Fruit fly (Drosophila melanogaster) whole organism, embryonic: ENCODE data around the gene cd.

Experiments
- Atf-2 ChIP-seq: fragments of 200-800 bp; sonication (Bioruptor generic); optimal IDR thresholded peaks from 2 replicates; lab custom pipeline; 2016; ENCODE audit warnings: missing biosample characterization, missing genetic modification characterization
- B-H1 ChIP-seq: fragments of 200-800 bp; sonication (Bioruptor generic); IDR thresholded peaks from 3 replicates; pipeline ENCODE4 v1.3.6; 2022; ENCODE audit warnings: missing biosample characterization, missing genetic modification characterization
- CG11560 ChIP-seq: fragments of 200-800 bp; sonication (Bioruptor generic); IDR thresholded peaks from 3 replicates; pipeline ENCODE4 v1.3.6; 2022; ENCODE audit warnings: missing biosample characterization, missing genetic modification characterization
- CG12659 ChIP-seq: fragments of 200-800 bp; sonication (Bioruptor generic); optimal IDR thresholded peaks from 3 replicates; lab custom pipeline; 2017; ENCODE audit warnings: mild to moderate bottlenecking, missing biosample characterization, missing genetic modification reagents, missing genetic modification characterization
- CG13287 ChIP-seq: fragments of 200-800 bp; sonication (Bioruptor generic); IDR thresholded peaks from 2 replicates; pipeline ENCODE4 v1.3.6; 2022; ENCODE audit warnings: missing biosample characterization, missing genetic modification characterization; ENCODE audit not compliant: partially characterized antibody
- CG13296 ChIP-seq: fragments of 200-800 bp; sonication (Bioruptor generic); optimal IDR thresholded peaks from 3 replicates; lab custom pipeline; 2018; ENCODE audit warnings: missing biosample characterization, mild to moderate bottlenecking, missing genetic modification characterization
- CG14441 ChIP-seq: fragments of 200-800 bp; sonication (Bioruptor generic); IDR thresholded peaks from 2 replicates; pipeline ENCODE4 v1.3.6; 2022; ENCODE audit warnings: missing biosample characterization, missing genetic modification characterization
- CG14965 ChIP-seq: fragments of 200-800 bp; sonication (Bioruptor generic); optimal IDR thresholded peaks from 2 replicates; lab custom pipeline; 2016; ENCODE audit warnings: missing biosample characterization, missing genetic modification characterization, borderline replicate concordance
- CG16815 ChIP-seq: fragments of 200-800 bp; sonication (Bioruptor generic); optimal IDR thresholded peaks from 3 replicates; lab custom pipeline; 2017; ENCODE audit warnings: missing biosample characterization, mild to moderate bottlenecking, missing genetic modification characterization
- CG18011 ChIP-seq: fragments of 200-800 bp; sonication (Bioruptor generic); optimal IDR thresholded peaks from 2 replicates; lab custom pipeline; 2017; ENCODE audit warnings: missing biosample characterization, missing genetic modification characterization, mild to moderate bottlenecking, moderate library complexity, missing genotype
- CG1832 ChIP-seq: fragments of 200-800 bp; sonication (Bioruptor generic); optimal IDR thresholded peaks from 2 replicates; lab custom pipeline; 2017; ENCODE audit warnings: missing biosample characterization, mild to moderate bottlenecking, missing genetic modification characterization, inconsistent platforms
- CG3838 ChIP-seq: fragments of 200-800 bp; sonication (Bioruptor generic); optimal IDR thresholded peaks from 3 replicates; lab custom pipeline; 2016; ENCODE audit warnings: missing biosample characterization, missing genetic modification characterization
- CG3847 ChIP-seq: fragments of 200-800 bp; sonication (Bioruptor generic); IDR thresholded peaks from 2 replicates; pipeline ENCODE4 v1.3.6; 2022; ENCODE audit warnings: missing biosample characterization, missing genetic modification characterization
- CG5180 ChIP-seq: fragments of 200-800 bp; sonication (Bioruptor generic); optimal IDR thresholded peaks from 3 replicates; lab custom pipeline; 2017; ENCODE audit warnings: missing biosample characterization, missing genetic modification characterization, mild to moderate bottlenecking, moderate library complexity, missing genetic modification reagents
- CG7839 ChIP-seq: fragments of 200-800 bp; sonication (Bioruptor generic); optimal IDR thresholded peaks from 3 replicates; lab custom pipeline; 2018; ENCODE audit warnings: missing biosample characterization, mild to moderate bottlenecking, missing genetic modification characterization, moderate library complexity
- CG7928 ChIP-seq: fragments of 200-800 bp; sonication (Bioruptor generic); optimal IDR thresholded peaks from 2 replicates; lab custom pipeline; 2017; ENCODE audit warnings: missing biosample characterization, mild to moderate bottlenecking, missing genetic modification characterization
- CG8388 ChIP-seq: fragments of 200-800 bp; sonication (Bioruptor generic); optimal IDR thresholded peaks from 2 replicates; lab custom pipeline; 2019; ENCODE audit warnings: missing biosample characterization, mild to moderate bottlenecking, missing genetic modification characterization, moderate library complexity
- CG9932 ChIP-seq: fragments of 200-800 bp; sonication (Bioruptor generic); IDR thresholded peaks from 2 replicates; pipeline ENCODE4 v1.3.6; 2022; ENCODE audit warnings: missing biosample characterization, missing genetic modification characterization
- Deaf1 ChIP-seq: fragments of 200-800 bp; optimal IDR thresholded peaks from 3 replicates; lab custom pipeline; 2019; ENCODE audit warnings: missing biosample characterization, mild to moderate bottlenecking, missing genetic modification characterization, moderate library complexity
- Dref ChIP-seq: fragments of 200-800 bp; sonication (Bioruptor generic); IDR thresholded peaks from 2 replicates; pipeline ENCODE4 v1.3.6; 2022; ENCODE audit warnings: missing biosample characterization, missing genetic modification characterization
- HLH4C ChIP-seq: fragments of 200-800 bp; sonication (Bioruptor generic); IDR thresholded peaks from 3 replicates; pipeline ENCODE4 v1.3.6; 2022; ENCODE audit warnings: missing biosample characterization, missing genetic modification characterization; ENCODE audit not compliant: partially characterized antibody
- Hr39 ChIP-seq: fragments of >200 bp; optimal IDR thresholded peaks from 2 replicates; lab custom pipeline; 2017
- MESR4 ChIP-seq: fragments of 200-800 bp; sonication (Bioruptor generic); optimal IDR thresholded peaks from 2 replicates; lab custom pipeline; 2018; ENCODE audit warnings: missing biosample characterization, mild to moderate bottlenecking, missing genetic modification characterization, moderate library complexity
- Meics ChIP-seq: fragments of 200-800 bp; sonication (Bioruptor generic); optimal IDR thresholded peaks from 2 replicates; lab custom pipeline; 2017; ENCODE audit warnings: missing biosample characterization, mild to moderate bottlenecking, missing genetic modification characterization
- Myb ChIP-seq: fragments of 200-800 bp; sonication (Bioruptor generic); optimal IDR thresholded peaks from 2 replicates; lab custom pipeline; 2016; ENCODE audit warnings: missing biosample characterization, missing genetic modification characterization
- Neu2 ChIP-seq: fragments of 200-800 bp; sonication (Bioruptor generic); optimal IDR thresholded peaks from 3 replicates; lab custom pipeline; 2016; ENCODE audit warnings: missing biosample characterization, missing genetic modification characterization, borderline replicate concordance
- Nf-YB ChIP-seq: fragments of 200-800 bp; sonication (Bioruptor generic); optimal IDR thresholded peaks from 3 replicates; lab custom pipeline; 2019; ENCODE audit warnings: missing biosample characterization, mild to moderate bottlenecking, missing genetic modification characterization, moderate library complexity
- Oli ChIP-seq: fragments of 200-800 bp; sonication (Bioruptor generic); optimal IDR thresholded peaks from 2 replicates; lab custom pipeline; 2018; ENCODE audit warnings: missing biosample characterization, mild to moderate bottlenecking, missing genetic modification characterization, moderate library complexity
- Ptx1 ChIP-seq: fragments of 200-800 bp; sonication (Bioruptor generic); IDR thresholded peaks from 2 replicates; pipeline ENCODE4 v1.3.6; 2022; ENCODE audit warnings: missing biosample characterization, missing genetic modification characterization
- Side ChIP-seq: fragments of 200-800 bp; sonication (Bioruptor generic); optimal IDR thresholded peaks from 2 replicates; lab custom pipeline; 2016; ENCODE audit warnings: missing biosample characterization, missing genetic modification characterization
- Xrp1 ChIP-seq: fragments of 200-800 bp; sonication (Bioruptor generic); IDR thresholded peaks from 2 replicates; pipeline ENCODE4 v1.3.6; 2022; ENCODE audit warnings: missing biosample characterization, missing genetic modification characterization
- ash1 ChIP-seq: fragments of 200-800 bp; sonication (Bioruptor generic); optimal IDR thresholded peaks from 2 replicates; lab custom pipeline; 2018; ENCODE audit warnings: missing biosample characterization, mild to moderate bottlenecking, missing genetic modification characterization
- bab2 ChIP-seq: fragments of 200-800 bp; sonication (Bioruptor generic); optimal IDR thresholded peaks from 2 replicates; lab custom pipeline; 2016; ENCODE audit warnings: missing biosample characterization, missing genetic modification characterization
- bcd ChIP-seq: fragments of 200-800 bp; sonication (Bioruptor generic); optimal IDR thresholded peaks from 2 replicates; lab custom pipeline; 2017; ENCODE audit warnings: missing biosample characterization, mild to moderate bottlenecking, missing genetic modification characterization
- bowl ChIP-seq: fragments of 200-800 bp; sonication (Bioruptor generic); IDR thresholded peaks from 2 replicates; pipeline ENCODE4 v1.3.6; 2022; ENCODE audit warnings: missing biosample characterization, missing genetic modification characterization
- btn ChIP-seq: fragments of 200-800 bp; sonication (Bioruptor generic); optimal IDR thresholded peaks from 2 replicates; lab custom pipeline; 2016; ENCODE audit warnings: missing biosample characterization, missing genetic modification characterization
- crp ChIP-seq, 2 experiments: fragments of 200-800 bp; sonication (Bioruptor generic); optimal IDR thresholded peaks; 2 replicates in 1 of 2; 3 replicates in 1 of 2; lab custom pipeline; 2017; ENCODE audit warnings: missing biosample characterization in 2 of 2, missing genetic modification characterization in 2 of 2, mild to moderate bottlenecking in 1 of 2, moderate library complexity in 1 of 2
- dm ChIP-seq: fragments of 200-800 bp; sonication (Bioruptor generic); optimal IDR thresholded peaks from 3 replicates; lab custom pipeline; 2016; ENCODE audit warnings: missing biosample characterization, missing genetic modification characterization
- dmrt99B ChIP-seq: fragments of 200-800 bp; sonication (Bioruptor generic); optimal IDR thresholded peaks from 2 replicates; lab custom pipeline; 2018; ENCODE audit warnings: missing biosample characterization, mild to moderate bottlenecking, missing genetic modification characterization, moderate library complexity
- eyg ChIP-seq: fragments of 200-800 bp; sonication (Bioruptor generic); optimal IDR thresholded peaks from 3 replicates; lab custom pipeline; 2016; ENCODE audit warnings: missing biosample characterization, missing genetic modification characterization
- fd3F ChIP-seq: fragments of 200-800 bp; sonication (Bioruptor generic); optimal IDR thresholded peaks from 2 replicates; lab custom pipeline; 2018; ENCODE audit warnings: missing biosample characterization, mild to moderate bottlenecking, missing genetic modification characterization, moderate library complexity
- ham ChIP-seq: fragments of 200-800 bp; sonication (Bioruptor generic); IDR thresholded peaks from 2 replicates; pipeline ENCODE4 v1.3.6; 2022; ENCODE audit warnings: missing biosample characterization, missing genetic modification characterization
- nerfin-1 ChIP-seq: fragments of 200-800 bp; sonication (Bioruptor generic); optimal IDR thresholded peaks from 3 replicates; lab custom pipeline; 2019; ENCODE audit warnings: missing biosample characterization, mild to moderate bottlenecking, missing genetic modification characterization, moderate library complexity
- nmo ChIP-seq: fragments of 200-800 bp; sonication (Bioruptor generic); optimal IDR thresholded peaks from 2 replicates; lab custom pipeline; 2018; ENCODE audit warnings: missing biosample characterization, mild to moderate bottlenecking, missing genetic modification characterization, moderate library complexity
- run ChIP-seq: fragments of 200-800 bp; sonication (Bioruptor generic); optimal IDR thresholded peaks from 3 replicates; lab custom pipeline; 2018; ENCODE audit warnings: missing biosample characterization, mild to moderate bottlenecking, missing genetic modification characterization
- sc ChIP-seq, 3 experiments: fragments of >200 bp in 2 of 3; fragments of 200-800 bp in 1 of 3; sonication (Bioruptor generic) in 1 of 3; optimal IDR thresholded peaks; 2 replicates in 2 of 3; 3 replicates in 1 of 3; lab custom pipeline; 2017; ENCODE audit warnings: mild to moderate bottlenecking in 1 of 3, missing biosample characterization in 1 of 3, missing genetic modification characterization in 1 of 3, missing genetic modification reagents in 1 of 3
- stc ChIP-seq: fragments of 200-800 bp; sonication (Bioruptor generic); IDR thresholded peaks from 2 replicates; pipeline ENCODE4 v1.3.6; 2022; ENCODE audit warnings: missing biosample characterization, missing genetic modification characterization
- trh ChIP-seq: fragments of 200-800 bp; sonication (Bioruptor generic); optimal IDR thresholded peaks from 2 replicates; lab custom pipeline; 2016; ENCODE audit warnings: missing biosample characterization, missing genetic modification characterization
- wdn ChIP-seq: fragments of 200-800 bp; sonication (Bioruptor generic); IDR thresholded peaks from 2 replicates; pipeline ENCODE4 v1.3.6; 2022; ENCODE audit warnings: missing biosample characterization, missing genetic modification characterization
- zf30C ChIP-seq: fragments of 200-800 bp; sonication (Bioruptor generic); optimal IDR thresholded peaks from 3 replicates; lab custom pipeline; 2018; ENCODE audit warnings: missing biosample characterization, mild to moderate bottlenecking, missing genetic modification characterization
- zfh2 ChIP-seq: fragments of 200-800 bp; sonication (Bioruptor generic); optimal IDR thresholded peaks from 2 replicates; lab custom pipeline; 2016; ENCODE audit warnings: missing biosample characterization, missing genetic modification characterization

The cd gene

dm6 chr3R:22719607-22719949 is 24.8 kb downstream of the cd start (continued):
- TF ChIP-seq bcd (GFP tag; lab: Kevin White, UChicago) (peak; percentile 7), Side (GFP tag; lab: Kevin White, UChicago) (peak; percentile 9), btn (GFP tag; lab: Kevin White, UChicago) (no peak), trh (GFP tag; lab: Kevin White, UChicago) (no peak), nmo (GFP tag; lab: Kevin White, UChicago) (peak; percentile 61), CG18011 (GFP tag; lab: Kevin White, UChicago) (no peak), ham (no peak), CG5180 (GFP tag; lab: Kevin White, UChicago) (peak; percentile 14), dm (GFP tag; lab: Kevin White, UChicago) (no peak), Deaf1 (tag; lab: Kevin White, UChicago) (no peak), eyg (no peak), CG3838 (GFP tag; lab: Kevin White, UChicago) (no peak), CG9932 (GFP tag; lab: Robert Waterston, UW) (no peak), CG11560 (tag; lab: Robert Waterston, UW) (no peak), CG12659 (GFP tag; lab: Kevin White, UChicago) (no peak), Meics (GFP tag; lab: Kevin White, UChicago) (peak; percentile 6), crp (GFP tag; optimal IDR thresholded peaks at IDR 0.05; lab: Kevin White, UChicago) (no peak), CG13287 (GFP tag; lab: Robert Waterston, UW) (no peak), CG3847 (0 out of 2 replicates have a peak, but pooled peaks have one; percentile 18), Atf-2 (GFP tag; lab: Kevin White, UChicago) (no peak), dmrt99B (tag; lab: Kevin White, UChicago) (peak; percentile 65), CG1832 (GFP tag; lab: Kevin White, UChicago) (no peak), CG8388 (GFP tag; lab: Kevin White, UChicago) (peak; percentile 26), bowl (GFP tag; lab: Robert Waterston, UW) (no peak), Ptx1 (GFP tag; lab: Robert Waterston, UW) (0 out of 2 replicates have a peak, but pooled peaks have one; percentile 30), Neu2 (no peak), zfh2 (GFP tag; lab: Kevin White, UChicago) (no peak), zf30C (GFP tag; lab: Kevin White, UChicago) (peak; percentile 72), Nf-YB (no peak), MESR4 (GFP tag; lab: Kevin White, UChicago) (no peak), Dref (GFP tag; lab: Robert Waterston, UW) (no peak), wdn (no peak), fd3F (GFP tag; lab: Kevin White, UChicago) (no peak), Myb (GFP tag; lab: Kevin White, UChicago) (no peak), CG13296 (GFP tag; lab: Kevin White, UChicago) (no peak), nerfin-1 (tag; lab: Kevin White, UChicago) (peak; percentile 71), CG14965 (no peak), ash1 (GFP tag; lab: Kevin White, UChicago) (no peak), Xrp1 (peak; percentile 60), run (no peak), CG7928 (GFP tag; lab: Kevin White, UChicago) (no peak), CG7839 (tag; lab: Kevin White, UChicago) (peak; percentile 55), sc (optimal IDR thresholded peaks at IDR 0.05; lab: Kevin White, UChicago) (no peak), sc (GFP tag; optimal IDR thresholded peaks at IDR 0.05; lab: Kevin White, UChicago) (no peak), Oli (tag; lab: Kevin White, UChicago) (peak; percentile 44), Hr39 (no peak), CG14441 (GFP tag; lab: Robert Waterston, UW) (no peak), stc (no peak), HLH4C (GFP tag; lab: Robert Waterston, UW) (no peak), CG16815 (GFP tag; lab: Kevin White, UChicago) (no peak), B-H1 (GFP tag; lab: Robert Waterston, UW) (0 out of 3 replicates have a peak, but pooled peaks have one; percentile 25), bab2 (GFP tag; lab: Kevin White, UChicago) (peak; percentile 35)
